Fruit fly (Drosophila melanogaster): ENCODE measurements around the gene Rh6.

Gene Rh6

DNA sequence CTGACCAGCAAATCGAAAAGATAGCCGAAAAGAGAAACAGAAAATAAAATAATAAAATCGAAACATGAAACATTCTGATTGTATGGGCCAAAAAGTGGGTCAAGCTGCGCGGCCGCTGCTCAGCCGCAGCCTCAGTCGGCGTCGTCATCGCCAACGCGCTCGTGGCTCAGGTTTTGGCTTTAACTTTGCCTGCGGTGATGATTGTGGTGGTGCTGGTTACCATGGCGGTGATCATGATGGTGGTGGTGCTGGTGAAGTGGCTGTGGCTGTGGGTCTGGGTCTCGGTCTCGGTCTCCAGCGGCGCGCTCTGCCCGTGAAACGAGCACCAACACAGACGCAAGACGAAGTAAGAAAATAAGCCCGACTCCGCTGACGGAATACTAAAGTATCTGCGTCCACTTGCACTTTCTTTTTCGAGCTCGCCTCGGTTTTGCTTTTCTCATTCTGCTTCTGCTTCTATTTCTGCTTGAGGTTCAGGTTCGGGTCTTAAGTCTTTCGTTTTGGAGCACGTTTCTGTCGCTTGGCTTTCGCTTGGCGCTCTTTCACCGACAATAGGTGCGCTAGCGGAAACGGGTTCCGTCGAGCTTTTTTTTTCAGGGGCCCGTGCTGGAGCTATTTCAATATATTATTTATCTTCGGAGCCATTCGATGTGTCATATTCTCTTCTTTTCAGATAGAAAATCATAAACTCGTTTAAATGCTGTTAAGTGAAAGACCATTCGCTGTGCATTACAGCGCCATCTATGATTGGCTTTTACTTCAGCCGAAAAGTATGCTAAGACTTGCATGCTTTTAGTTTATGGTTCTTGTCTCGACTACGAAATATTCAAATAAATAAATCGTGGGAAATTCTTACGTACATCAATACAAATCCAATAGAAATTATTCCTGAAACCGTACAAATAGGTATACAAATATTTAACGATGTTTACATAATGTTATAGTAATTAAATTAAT is 45.2 kb upstream of the Rh6 start (continued):
- TF ChIP-seq CG9609 (GFP tag; optimal IDR thresholded peaks at IDR 0.05) (no peak), CG16863 (GFP tag; optimal IDR thresholded peaks at IDR 0.05) (no peak), inv (GFP tag; IDR thresholded peaks at IDR 0.05; ENCODE audit: partially characterized antibody) (peak; percentile 8; the same call in 1 of the 2 replicates), C15 (GFP tag; IDR thresholded peaks at IDR 0.05) (no peak), pros (GFP tag; optimal IDR thresholded peaks at IDR 0.05) (peak; percentile 83), CG13424 (tag; optimal IDR thresholded peaks at IDR 0.05) (no peak), amos (GFP tag; IDR thresholded peaks at IDR 0.05; ENCODE audit: partially characterized antibody) (peak; percentile 15; the same call in 1 of the 2 replicates), Lhr (GFP tag; optimal IDR thresholded peaks at IDR 0.05) (peak; percentile 23), Stat92E (GFP tag; optimal IDR thresholded peaks at IDR 0.05) (no peak), CG2199 (GFP tag; IDR thresholded peaks at IDR 0.05) (peak; percentile 70; the same call in 2 of the 3 replicates), sens (GFP tag) (peak; percentile 30), CG1832 (GFP tag; optimal IDR thresholded peaks at IDR 0.05) (no peak), tup (GFP tag; optimal IDR thresholded peaks at IDR 0.05) (no peak), Deaf1 (tag; optimal IDR thresholded peaks at IDR 0.05) (peak; percentile 26), vvl (GFP tag; IDR thresholded peaks at IDR 0.05) (0 out of 2 replicates have a peak, but pooled peaks have one; percentile 21), ind (GFP tag; optimal IDR thresholded peaks at IDR 0.05) (no peak), Dip2 (GFP tag; IDR thresholded peaks at IDR 0.05) (peak; percentile 96), Bdp1 (GFP tag; optimal IDR thresholded peaks at IDR 0.05) (no peak), vfl (GFP tag; optimal IDR thresholded peaks at IDR 0.05) (no peak), dpn (GFP tag; optimal IDR thresholded peaks at IDR 0.05) (peak in 1 of 2 experiments; percentile 23), Bgb (GFP tag; IDR thresholded peaks at IDR 0.05; ENCODE audit: partially characterized antibody) (0 out of 2 replicates have a peak, but pooled peaks have one; percentile 13), abd-A (tag; optimal IDR thresholded peaks at IDR 0.05) (peak; percentile 38), CG10321 (GFP tag; IDR thresholded peaks at IDR 0.05) (no peak), hkb (optimal IDR thresholded peaks at IDR 0.05) (no peak), hkb (GFP tag; IDR thresholded peaks at IDR 0.05) (0 out of 2 replicates have a peak, but pooled peaks have one; percentile 20), eve (GFP tag; optimal IDR thresholded peaks at IDR 0.05) (no peak), HHEX (GFP tag; optimal IDR thresholded peaks at IDR 0.05) (no peak), ci (GFP tag; IDR thresholded peaks at IDR 0.05) (peak; percentile 43; the same call in 1 of the 3 replicates), Abd-B (GFP tag; optimal IDR thresholded peaks at IDR 0.05) (peak; percentile 6), stwl (tag; optimal IDR thresholded peaks at IDR 0.05) (peak; percentile 78), Hsf (GFP tag; optimal IDR thresholded peaks at IDR 0.05) (peak; percentile 24), Ets97D (GFP tag; optimal IDR thresholded peaks at IDR 0.05) (peak; percentile 8), zen (tag; optimal IDR thresholded peaks at IDR 0.05) (peak; percentile 39), CTCF (GFP tag; optimal IDR thresholded peaks at IDR 0.05) (peak; percentile 96), kni (GFP tag; optimal IDR thresholded peaks at IDR 0.05) (peak; percentile 84), sna (GFP tag; IDR thresholded peaks at IDR 0.05; ENCODE audit: partially characterized antibody) (0 out of 2 replicates have a peak, but pooled peaks have one; percentile 21), Xbp1 (GFP tag; optimal IDR thresholded peaks at IDR 0.05) (no peak), Scr (GFP tag; IDR thresholded peaks at IDR 0.05; ENCODE audit: partially characterized antibody) (peak; percentile 11; the same call in 1 of the 2 replicates), Dref (GFP tag; IDR thresholded peaks at IDR 0.05) (no peak), nmo (GFP tag; optimal IDR thresholded peaks at IDR 0.05) (no peak), jigr1 (GFP tag; IDR thresholded peaks at IDR 0.05) (no peak), peb (GFP tag; IDR thresholded peaks at IDR 0.05) (no peak), chinmo (GFP tag; IDR thresholded peaks at IDR 0.05; ENCODE audit: partially characterized antibody) (0 out of 4 replicates have a peak, but pooled peaks have one; percentile 56)
